Worm (Caenorhabditis elegans) whole organism, L4 larva: ENCODE data around the gene srw-24.

Experiments used
- F10B5.3 ChIP-seq: sonication (generic microtip); optimal IDR thresholded peaks from 2 replicates; lab custom pipeline; 2016; ENCODE audit warnings: mild to moderate bottlenecking, missing genetic modification characterization, missing compliant biosample characterization
- F37D6.2 ChIP-seq: sonication (generic microtip); optimal IDR thresholded peaks from 2 replicates; lab custom pipeline; 2016; ENCODE audit warnings: mild to moderate bottlenecking, missing genetic modification characterization, missing compliant biosample characterization
- R02D3.7 ChIP-seq: fragments of 150-350 bp; sonication (generic microtip); optimal IDR thresholded peaks from 3 replicates; lab custom pipeline; 2014; ENCODE audit warnings: missing biosample characterization, missing genetic modification characterization
- T20F7.1 ChIP-seq: fragments of 200-800 bp; sonication (Bioruptor generic); optimal IDR thresholded peaks from 2 replicates; lab custom pipeline; 2018; ENCODE audit warnings: mild to moderate bottlenecking, missing genetic modification characterization, missing compliant biosample characterization
- T26A8.4 ChIP-seq: fragments of 200-800 bp; sonication (Bioruptor generic); IDR thresholded peaks from 2 replicates; pipeline ENCODE4 v1.3.6; 2022; ENCODE audit warnings: missing genetic modification characterization, missing compliant biosample characterization
- ZK546.5 ChIP-seq, 2 experiments: sonication (generic microtip); optimal IDR thresholded peaks; 2 replicates each; lab custom pipeline; 2017; ENCODE audit warnings: missing biosample characterization in 2 of 2, missing genetic modification characterization in 2 of 2
- aly-2 ChIP-seq: sonication (generic microtip); optimal IDR thresholded peaks from 2 replicates; lab custom pipeline; 2018; ENCODE audit warnings: missing biosample characterization, missing genetic modification characterization
- ceh-20 ChIP-seq: fragments of 200-800 bp; sonication (Bioruptor generic); IDR thresholded peaks from 2 replicates; pipeline ENCODE4 v1.3.6; 2022; ENCODE audit warnings: missing genetic modification reagents, missing genetic modification characterization, missing compliant biosample characterization
- ceh-32 ChIP-seq: sonication (generic microtip); optimal IDR thresholded peaks from 2 replicates; lab custom pipeline; 2016; ENCODE audit warnings: mild to moderate bottlenecking, missing genetic modification characterization, missing compliant biosample characterization; ENCODE audit not compliant: poor library complexity
- ceh-44 ChIP-seq: fragments of 200-800 bp; sonication (Bioruptor generic); IDR thresholded peaks from 2 replicates; pipeline ENCODE4 v1.3.6; 2022; ENCODE audit warnings: missing genetic modification reagents, missing genetic modification characterization, missing compliant biosample characterization
- ceh-62 ChIP-seq: sonication (generic microtip); optimal IDR thresholded peaks from 2 replicates; lab custom pipeline; 2017; ENCODE audit warnings: missing biosample characterization, missing genetic modification characterization
- ceh-82 ChIP-seq: sonication (generic microtip); optimal IDR thresholded peaks from 2 replicates; lab custom pipeline; 2017; ENCODE audit warnings: missing biosample characterization, missing genetic modification characterization
- ctbp-1 ChIP-seq: fragments of 200-800 bp; sonication (Bioruptor generic); IDR thresholded peaks from 2 replicates; pipeline ENCODE4 v1.3.6; 2022; ENCODE audit warnings: missing genetic modification reagents, missing genetic modification characterization, missing compliant biosample characterization
- daf-12 ChIP-seq: fragments of 150-350 bp; optimal IDR thresholded peaks from 2 replicates; lab custom pipeline; 2014; ENCODE audit warnings: missing biosample characterization, missing genetic modification reagents, missing genetic modification characterization
- daf-16 ChIP-seq, 3 experiments: sonication (generic microtip); optimal IDR thresholded peaks; 2 replicates each; lab custom pipeline; 2016 to 2017; ENCODE audit warnings: missing genetic modification characterization in 3 of 3, missing genetic modification reagents in 3 of 3, mild to moderate bottlenecking in 2 of 3, missing compliant biosample characterization in 2 of 3, missing biosample characterization in 1 of 3, moderate library complexity in 1 of 3
- dmd-6 ChIP-seq: fragments of 200-800 bp; sonication (Bioruptor generic); IDR thresholded peaks from 2 replicates; pipeline ENCODE4 v1.3.6; 2022; ENCODE audit warnings: missing genetic modification reagents, missing genetic modification characterization, missing compliant biosample characterization
- dmd-9 ChIP-seq: fragments of 200-800 bp; sonication (Bioruptor generic); IDR thresholded peaks from 2 replicates; pipeline ENCODE4 v1.3.6; 2022; ENCODE audit warnings: missing genetic modification reagents, missing genetic modification characterization, missing compliant biosample characterization
- dve-1 ChIP-seq: sonication (generic microtip); optimal IDR thresholded peaks from 2 replicates; lab custom pipeline; 2017; ENCODE audit warnings: antibody characterized with exemption, mild to moderate bottlenecking, missing genetic modification characterization, missing compliant biosample characterization; ENCODE audit not compliant: insufficient read depth
- egl-43 ChIP-seq: fragments of 200-800 bp; sonication (Bioruptor generic); IDR thresholded peaks from 2 replicates; pipeline ENCODE4 v1.3.6; 2022; ENCODE audit warnings: missing genetic modification reagents, missing genetic modification characterization, missing compliant biosample characterization
- gei-8 ChIP-seq: fragments of 200-800 bp; sonication (Bioruptor generic); optimal IDR thresholded peaks from 2 replicates; lab custom pipeline; 2018; ENCODE audit warnings: mild to moderate bottlenecking, missing genetic modification characterization, missing compliant biosample characterization
- hlh-11 ChIP-seq: fragments of 200-800 bp; sonication (Bioruptor generic); optimal IDR thresholded peaks from 2 replicates; lab custom pipeline; 2018; ENCODE audit warnings: mild to moderate bottlenecking, missing genetic modification characterization, missing compliant biosample characterization
- hlh-30 ChIP-seq: sonication (generic microtip); optimal IDR thresholded peaks from 2 replicates; lab custom pipeline; 2017; ENCODE audit warnings: antibody characterized with exemption, mild to moderate bottlenecking, missing genetic modification characterization, missing compliant biosample characterization; ENCODE audit not compliant: insufficient read depth
- hmg-1.1 ChIP-seq: fragments of 200-800 bp; sonication (Bioruptor generic); IDR thresholded peaks from 2 replicates; pipeline ENCODE4 v1.3.6; 2022; ENCODE audit warnings: missing genetic modification reagents, missing genetic modification characterization, missing compliant biosample characterization
- lin-38 ChIP-seq: fragments of 200-800 bp; sonication (Bioruptor generic); IDR thresholded peaks from 2 replicates; pipeline ENCODE4 v1.3.6; 2022; ENCODE audit warnings: missing genetic modification reagents, missing genetic modification characterization, missing compliant biosample characterization
- madf-9 ChIP-seq: fragments of 200-800 bp; sonication (Bioruptor generic); conservative IDR thresholded peaks from 2 replicates; pipeline ENCODE4 v1.3.6; 2022; ENCODE audit warnings: missing genetic modification reagents, missing genetic modification characterization, missing compliant biosample characterization
- mdt-29 ChIP-seq: fragments of 200-800 bp; sonication (Bioruptor generic); IDR thresholded peaks from 2 replicates; pipeline ENCODE4 v1.3.6; 2022; ENCODE audit warnings: missing genetic modification reagents, missing genetic modification characterization, missing compliant biosample characterization
- mep-1 ChIP-seq: fragments of 150-350 bp; sonication (generic microtip); optimal IDR thresholded peaks from 3 replicates; lab custom pipeline; 2014; ENCODE audit warnings: missing biosample characterization, missing genetic modification characterization
- mes-2 ChIP-seq: sonication (generic microtip); optimal IDR thresholded peaks from 2 replicates; lab custom pipeline; 2016; ENCODE audit warnings: missing genotype, mild to moderate bottlenecking, missing genetic modification characterization, missing compliant biosample characterization; ENCODE audit not compliant: poor library complexity, severe bottlenecking
- mxl-3 ChIP-seq: fragments of 200-800 bp; sonication (Bioruptor generic); optimal IDR thresholded peaks from 2 replicates; lab custom pipeline; 2018; ENCODE audit warnings: mild to moderate bottlenecking, missing genetic modification characterization, missing compliant biosample characterization
- nhr-10 ChIP-seq: fragments of 150-350 bp; optimal IDR thresholded peaks from 2 replicates; lab custom pipeline; 2014; ENCODE audit warnings: missing biosample characterization, missing genetic modification characterization
- nhr-28 ChIP-seq: fragments of 150-350 bp; optimal IDR thresholded peaks from 2 replicates; lab custom pipeline; 2014; ENCODE audit warnings: missing biosample characterization, missing genetic modification characterization
- nhr-41 ChIP-seq: fragments of 200-800 bp; sonication (Bioruptor generic); IDR thresholded peaks from 2 replicates; pipeline ENCODE4 v1.3.6; 2022; ENCODE audit warnings: missing genetic modification reagents, missing genetic modification characterization, missing compliant biosample characterization
- nhr-42 ChIP-seq: fragments of 200-800 bp; sonication (Bioruptor generic); IDR thresholded peaks from 2 replicates; pipeline ENCODE4 v1.3.6; 2022; ENCODE audit warnings: missing genetic modification characterization, missing compliant biosample characterization
- nhr-6 ChIP-seq: fragments of 150-350 bp; optimal IDR thresholded peaks from 2 replicates; lab custom pipeline; 2014; ENCODE audit warnings: missing biosample characterization, missing genetic modification characterization
- nhr-76 ChIP-seq: fragments of 150-350 bp; optimal IDR thresholded peaks from 2 replicates; lab custom pipeline; 2014; ENCODE audit warnings: missing biosample characterization, missing genetic modification characterization
- nhr-77 ChIP-seq: fragments of 150-350 bp; optimal IDR thresholded peaks from 2 replicates; lab custom pipeline; 2014; ENCODE audit warnings: missing biosample characterization, missing genetic modification characterization
- pha-4 ChIP-seq, 2 experiments: fragments of 150-350 bp in 1 of 2; fragments of 200-800 bp in 1 of 2; sonication (Bioruptor generic) in 1 of 2; IDR thresholded peaks in 1 of 2; optimal IDR thresholded peaks in 1 of 2; 2 replicates each; pipeline versions ENCODE4 v1.3.6 to Lab custom; 2014 to 2022; ENCODE audit warnings: missing genetic modification characterization in 2 of 2, missing genetic modification reagents in 2 of 2, missing biosample characterization in 1 of 2, missing compliant biosample characterization in 1 of 2
- pqm-1 ChIP-seq: sonication (generic microtip); optimal IDR thresholded peaks from 2 replicates; lab custom pipeline; 2017; ENCODE audit warnings: missing biosample characterization, missing genetic modification characterization
- saeg-2 ChIP-seq: fragments of 200-800 bp; sonication (Bioruptor generic); IDR thresholded peaks from 2 replicates; pipeline ENCODE4 v1.3.6; 2022; ENCODE audit warnings: missing genetic modification reagents, missing genetic modification characterization, missing compliant biosample characterization
- skn-1 ChIP-seq: fragments of 150-350 bp; optimal IDR thresholded peaks from 2 replicates; lab custom pipeline; 2014; ENCODE audit warnings: missing biosample characterization, missing genetic modification characterization
- spr-3 ChIP-seq: fragments of 200-800 bp; sonication (Bioruptor generic); optimal IDR thresholded peaks from 2 replicates; lab custom pipeline; 2018; ENCODE audit warnings: mild to moderate bottlenecking, missing genetic modification characterization, missing compliant biosample characterization
- unc-130 ChIP-seq: sonication (generic microtip); optimal IDR thresholded peaks from 2 replicates; lab custom pipeline; 2016; ENCODE audit warnings: missing genetic modification reagents, missing genetic modification characterization, missing compliant biosample characterization
- unc-39 ChIP-seq: sonication (generic microtip); optimal IDR thresholded peaks from 2 replicates; lab custom pipeline; 2017; ENCODE audit warnings: missing biosample characterization, missing genetic modification characterization
- unc-62 ChIP-seq, 3 experiments: fragments of 150-350 bp in 1 of 3; sonication (generic microtip); optimal IDR thresholded peaks in 2 of 3; peaks in 1 of 3; 1 replicate in 1 of 3; 2 replicates in 2 of 3; lab custom pipeline; 2014 to 2017; ENCODE audit warnings: missing biosample characterization in 3 of 3, missing genetic modification characterization in 3 of 3, missing genetic modification reagents in 3 of 3, missing genotype in 1 of 3
- zag-1 ChIP-seq: fragments of 150-350 bp; optimal IDR thresholded peaks from 2 replicates; lab custom pipeline; 2014; ENCODE audit warnings: missing biosample characterization, missing genetic modification characterization
- zfp-3 ChIP-seq: fragments of 200-800 bp; sonication (Bioruptor generic); conservative IDR thresholded peaks from 2 replicates; pipeline ENCODE4 v1.3.6; 2022; ENCODE audit warnings: missing genetic modification reagents, missing genetic modification characterization, missing compliant biosample characterization
- zip-11 ChIP-seq: fragments of 200-800 bp; sonication (Bioruptor generic); IDR thresholded peaks from 2 replicates; pipeline ENCODE4 v1.3.6; 2022; ENCODE audit warnings: missing genetic modification characterization, missing compliant biosample characterization
- zip-2 ChIP-seq: fragments of 150-350 bp; optimal IDR thresholded peaks from 2 replicates; lab custom pipeline; 2014; ENCODE audit warnings: missing biosample characterization, missing genetic modification characterization

srw-24 gene

DNA sequence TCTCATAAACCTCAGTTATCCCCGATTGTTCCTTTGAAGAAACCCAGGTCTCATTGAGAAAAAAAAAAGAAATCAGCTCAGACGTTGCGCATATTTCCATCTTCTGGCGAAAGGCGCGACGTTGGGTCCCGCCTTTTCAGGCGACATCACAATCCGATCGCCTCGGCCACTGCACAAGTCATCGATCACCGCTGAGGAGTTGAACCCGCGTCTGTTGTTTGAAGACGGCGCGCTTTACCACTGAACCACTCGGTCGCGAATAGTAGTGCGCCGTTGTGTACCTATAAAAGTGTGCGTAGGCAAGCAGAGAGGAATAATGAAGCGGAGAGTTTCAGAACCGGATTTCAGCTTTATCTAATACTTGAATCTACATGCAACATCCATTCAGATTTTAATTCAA lies 32.9 kb upstream of the srw-24 start, which contains the start of gene Y75B12B.11 (continued):
- TF ChIP-seq zag-1 (tag; lab: Kevin White, UChicago), result no peak
- peak; percentile 93 for TF ChIP-seq spr-3
- peak; percentile 87 for TF ChIP-seq dmd-9 (GFP tag; lab: Robert Waterston, UW)
- peak; percentile 92 for TF ChIP-seq nhr-41 (GFP tag; lab: Robert Waterston, UW)
- TF ChIP-seq zfp-3 (GFP tag; lab: Robert Waterston, UW), result peak; percentile 92
- TF ChIP-seq mdt-29 (GFP tag; lab: Robert Waterston, UW), result peak; percentile 79
- peak; percentile 99 for TF ChIP-seq egl-43 (GFP tag; lab: Robert Waterston, UW)
- TF ChIP-seq saeg-2 (GFP tag; lab: Robert Waterston, UW), result peak; percentile 92
- TF ChIP-seq skn-1, result no peak
- no peak for TF ChIP-seq unc-39
- TF ChIP-seq gei-8 (GFP tag; lab: Kevin White, UChicago), result peak; percentile 97
- no peak for TF ChIP-seq ceh-82 (tag; lab: Kevin White, UChicago)
- TF ChIP-seq nhr-42, result peak; percentile 91
- TF ChIP-seq nhr-10 (tag; lab: Kevin White, UChicago), result peak; percentile 39
- TF ChIP-seq zip-2 (tag; lab: Kevin White, UChicago), result peak; percentile 45
- no peak for TF ChIP-seq ZK546.5 (tag; optimal IDR thresholded peaks at IDR 0.05; lab: Kevin White, UChicago)
- TF ChIP-seq madf-9, result peak; percentile 91
- peak; percentile 92 for TF ChIP-seq hmg-1.1 (GFP tag; lab: Robert Waterston, UW)
- TF ChIP-seq nhr-76 (tag; lab: Kevin White, UChicago), result no peak
- peak; percentile 89 for TF ChIP-seq ceh-20
- peak; percentile 72 for TF ChIP-seq F37D6.2 (tag; lab: Kevin White, UChicago)
- peak; percentile 85 for TF ChIP-seq F10B5.3
- TF ChIP-seq R02D3.7 (tag; lab: Kevin White, UChicago), result no peak
- peak; percentile 94 for TF ChIP-seq T26A8.4 (GFP tag; lab: Robert Waterston, UW)
- TF ChIP-seq ceh-44, result peak; percentile 95
- TF ChIP-seq unc-130 (GFP tag; lab: Kevin White, UChicago), result peak; percentile 92
- peak; percentile 77 for TF ChIP-seq T20F7.1

DNA sequence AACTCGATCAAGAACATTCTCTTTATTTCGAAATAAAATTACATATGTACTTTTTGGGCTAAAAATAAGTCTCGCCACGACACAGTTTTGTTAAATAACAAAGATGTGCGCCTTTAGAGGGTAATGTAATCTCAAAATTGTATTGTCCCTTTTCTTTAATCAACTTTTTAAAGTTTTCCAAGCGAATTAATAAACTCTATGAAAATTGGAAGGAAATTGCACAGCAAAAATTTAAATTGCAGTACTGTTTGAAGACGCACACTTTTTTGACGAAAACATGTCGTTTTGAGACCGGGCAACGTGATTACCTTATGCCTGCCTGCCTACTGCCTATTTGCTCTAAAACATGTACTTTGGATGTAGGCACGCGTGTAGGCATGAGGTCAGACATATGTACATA lies 31.8 kb upstream of the srw-24 start:
- TF ChIP-seq daf-12 (tag; lab: Kevin White, UChicago) (no peak), unc-62 (GFP tag; optimal IDR thresholded peaks at IDR 0.05 in 1 of 2; lab: Kevin White, UChicago) (peak in 1 of 2 experiments; percentile 93), unc-62 (tag; optimal IDR thresholded peaks at IDR 0.05; lab: Kevin White, UChicago) (no peak)

DNA sequence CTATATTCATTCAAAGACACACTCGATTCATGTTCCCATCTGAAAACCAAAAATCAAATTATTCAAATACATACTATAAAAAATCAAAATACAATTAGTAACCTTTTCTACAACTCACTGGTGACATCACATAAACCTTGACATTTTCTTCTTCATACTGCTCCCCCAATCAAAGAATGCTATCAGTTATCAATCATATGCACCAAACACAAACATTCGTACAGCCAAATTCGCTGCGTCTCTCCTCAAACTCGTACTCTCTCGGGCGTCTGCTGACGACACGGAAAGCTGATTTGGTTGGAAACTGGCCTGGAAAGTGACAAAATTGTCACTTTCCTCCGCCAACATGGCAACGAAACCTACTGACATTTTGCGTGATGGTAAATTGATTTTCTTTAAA lies 31.4 kb upstream of the srw-24 start, which contains the start of gene plc-2:
TSS of gene plc-2 (plus strand) at position 196 of the 400 bp plus-strand sequence.
- TF ChIP-seq mep-1, result peak; percentile 13
- peak; percentile 44 for TF ChIP-seq hlh-30 (tag; lab: Kevin White, UChicago)
- no peak for TF ChIP-seq ceh-62 (tag; lab: Kevin White, UChicago)
- TF ChIP-seq ctbp-1 (GFP tag; lab: Robert Waterston, UW), result no peak
- peak in 1 of 2 experiments; percentile 13 for TF ChIP-seq unc-62 (GFP tag; optimal IDR thresholded peaks at IDR 0.05 in 1 of 2; lab: Kevin White, UChicago)
- TF ChIP-seq unc-62 (tag; optimal IDR thresholded peaks at IDR 0.05; lab: Kevin White, UChicago), result no peak
- TF ChIP-seq nhr-28, result peak; percentile 82
- TF ChIP-seq nhr-6 (tag; lab: Kevin White, UChicago), result peak; percentile 81
- TF ChIP-seq mxl-3 (GFP tag; lab: Kevin White, UChicago), result peak; percentile 24
- peak; percentile 78 for TF ChIP-seq dve-1 (tag; lab: Kevin White, UChicago)
- no peak for TF ChIP-seq daf-16 (GFP tag; optimal IDR thresholded peaks at IDR 0.05; lab: Kevin White, UChicago)
- peak; percentile 44 for TF ChIP-seq daf-16 (tag; optimal IDR thresholded peaks at IDR 0.05; lab: Kevin White, UChicago)
- TF ChIP-seq hlh-11 (tag; lab: Kevin White, UChicago), result peak; percentile 88
- no peak for TF ChIP-seq ceh-32
- TF ChIP-seq aly-2, result no peak
- no peak for TF ChIP-seq pha-4 (GFP tag; IDR thresholded peaks at IDR 0.05; lab: Robert Waterston, UW)
- TF ChIP-seq pha-4 (tag; optimal IDR thresholded peaks at IDR 0.05; lab: Kevin White, UChicago), result peak; percentile 32
- no peak for TF ChIP-seq zip-2 (tag; lab: Kevin White, UChicago)
- no peak for TF ChIP-seq gei-8 (GFP tag; lab: Kevin White, UChicago)
- peak; percentile 35 for TF ChIP-seq mes-2
- peak; percentile 84 for TF ChIP-seq pqm-1 (tag; lab: Kevin White, UChicago)
- TF ChIP-seq dmd-6 (GFP tag; lab: Robert Waterston, UW), result peak; percentile 76
- TF ChIP-seq lin-38 (GFP tag; lab: Robert Waterston, UW), result peak; percentile 35; the same call in 1 of the 2 replicates
- peak; percentile 31 for TF ChIP-seq nhr-77 (tag; lab: Kevin White, UChicago)
- TF ChIP-seq zip-11 (GFP tag; lab: Robert Waterston, UW), result no peak
- TF ChIP-seq, all 104 proteins: peak for 15
